Fruit fly (Drosophila melanogaster): ENCODE data around the gene CG1789.

Gene CG1789

DNA sequence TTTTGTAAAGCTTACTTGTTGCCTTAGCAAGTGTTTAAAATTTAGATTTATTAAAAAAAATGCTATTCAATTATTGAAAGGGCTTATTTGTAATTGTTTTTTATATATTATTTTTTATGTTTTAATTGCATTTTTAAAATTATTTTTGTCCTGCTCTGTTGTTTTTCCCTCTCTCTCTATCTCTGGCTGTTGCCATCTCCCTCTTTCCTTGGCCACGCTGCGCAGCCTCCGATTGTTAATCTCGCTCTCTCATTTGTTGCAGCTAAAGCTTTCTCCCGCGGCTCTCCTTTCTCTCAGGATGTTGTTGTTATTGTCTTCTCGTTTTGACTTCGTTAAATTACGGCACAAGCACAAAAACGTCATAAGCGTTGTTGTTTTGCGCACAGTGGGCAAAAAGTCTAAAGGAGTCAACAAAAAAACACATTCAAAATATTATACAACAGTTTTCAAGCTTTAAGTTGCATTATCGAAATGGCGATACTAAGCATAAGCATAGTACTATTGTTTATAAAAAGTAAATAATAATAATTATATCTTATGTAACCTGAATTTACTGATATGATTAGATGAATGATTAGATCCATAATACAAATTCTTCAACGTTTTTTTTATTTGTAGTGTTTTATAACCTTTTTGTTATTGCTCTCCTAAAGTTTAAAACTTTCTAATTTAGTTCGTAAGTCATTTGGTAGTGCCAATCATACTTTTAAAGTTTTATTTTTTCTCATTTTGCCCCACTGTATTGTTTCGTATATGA lies 26.1 kb upstream of the CG1789 start (continued):
- TF ChIP-seq CG30403 (GFP tag; optimal IDR thresholded peaks at IDR 0.05) (peak; percentile 11), B-H2 (GFP tag; optimal IDR thresholded peaks at IDR 0.05) (no peak), CG9437 (GFP tag; optimal IDR thresholded peaks at IDR 0.05) (peak; percentile 34), phol (tag; optimal IDR thresholded peaks at IDR 0.05) (peak; percentile 29), CG13624 (GFP tag; optimal IDR thresholded peaks at IDR 0.05) (no peak), Oaz (GFP tag; IDR thresholded peaks at IDR 0.05) (no peak), cas (GFP tag; IDR thresholded peaks at IDR 0.05) (no peak), Aef1 (GFP tag; IDR thresholded peaks at IDR 0.05) (no peak), CG11456 (GFP tag; IDR thresholded peaks at IDR 0.05) (no peak), sug (tag; optimal IDR thresholded peaks at IDR 0.05) (no peak), CG12391 (tag; optimal IDR thresholded peaks at IDR 0.05) (peak; percentile 18), nau (GFP tag; optimal IDR thresholded peaks at IDR 0.05) (no peak), CG2712 (tag; optimal IDR thresholded peaks at IDR 0.05) (peak; percentile 39), CG16863 (GFP tag; optimal IDR thresholded peaks at IDR 0.05) (no peak), dati (GFP tag; IDR thresholded peaks at IDR 0.05) (no peak), ind (GFP tag; optimal IDR thresholded peaks at IDR 0.05) (no peak), CG2678 (tag; optimal IDR thresholded peaks at IDR 0.05) (peak; percentile 56), CG1233 (GFP tag; optimal IDR thresholded peaks at IDR 0.05) (peak; percentile 3), MESR4 (GFP tag; optimal IDR thresholded peaks at IDR 0.05) (no peak), stwl (tag; optimal IDR thresholded peaks at IDR 0.05) (no peak), dmrt11E (tag; optimal IDR thresholded peaks at IDR 0.05) (no peak), da (GFP tag; optimal IDR thresholded peaks at IDR 0.05) (no peak), Sox100B (GFP tag; optimal IDR thresholded peaks at IDR 0.05) (peak; percentile 31), CG7556 (GFP tag; optimal IDR thresholded peaks at IDR 0.05) (peak; percentile 39), usp (GFP tag; optimal IDR thresholded peaks at IDR 0.05) (no peak), dan (GFP tag; IDR thresholded peaks at IDR 0.05) (no peak), gem (tag; optimal IDR thresholded peaks at IDR 0.05) (peak; percentile 52), Xrp1 (GFP tag; IDR thresholded peaks at IDR 0.05) (0 out of 2 replicates have a peak, but pooled peaks have one; percentile 8), MBD-R2 (GFP tag; IDR thresholded peaks at IDR 0.05) (no peak), wor (GFP tag; IDR thresholded peaks at IDR 0.05) (no peak), grau (tag; optimal IDR thresholded peaks at IDR 0.05) (peak; percentile 26), pan (optimal IDR thresholded peaks at IDR 0.05) (no peak), pan (GFP tag; optimal IDR thresholded peaks at IDR 0.05 in 1 of 2, IDR thresholded peaks at IDR 0.05 in 1 of 2) (no peak), CG18262 (tag; optimal IDR thresholded peaks at IDR 0.05) (peak; percentile 50), Hmr (GFP tag; optimal IDR thresholded peaks at IDR 0.05) (peak; percentile 18), PHDP (tag; optimal IDR thresholded peaks at IDR 0.05) (peak; percentile 6), crc (GFP tag; optimal IDR thresholded peaks at IDR 0.05) (no peak), CG14710 (tag; optimal IDR thresholded peaks at IDR 0.05) (peak; percentile 10), Hand (GFP tag; optimal IDR thresholded peaks at IDR 0.05) (no peak), Blimp-1 (GFP tag; optimal IDR thresholded peaks at IDR 0.05) (peak; percentile 23), sd (tag; optimal IDR thresholded peaks at IDR 0.05) (no peak), row (GFP tag; IDR thresholded peaks at IDR 0.05) (0 out of 3 replicates have a peak, but pooled peaks have one; percentile 16), CG10654 (GFP tag; optimal IDR thresholded peaks at IDR 0.05) (no peak), gsb (GFP tag; IDR thresholded peaks at IDR 0.05) (no peak), CG1603 (tag; optimal IDR thresholded peaks at IDR 0.05) (no peak), ewg (GFP tag; optimal IDR thresholded peaks at IDR 0.05) (peak; percentile 72), CG15011 (GFP tag; optimal IDR thresholded peaks at IDR 0.05) (no peak), CG1832 (GFP tag; optimal IDR thresholded peaks at IDR 0.05) (peak; percentile 47), dmrt99B (tag; optimal IDR thresholded peaks at IDR 0.05) (peak; percentile 50), CG31441 (GFP tag; IDR thresholded peaks at IDR 0.05) (peak; percentile 14; the same call in 1 of the 2 replicates)

Measured in whole organism, embryonic.